Fruit fly (Drosophila melanogaster): ENCODE results near the gene Pex12.

The Pex12 gene

DNA sequence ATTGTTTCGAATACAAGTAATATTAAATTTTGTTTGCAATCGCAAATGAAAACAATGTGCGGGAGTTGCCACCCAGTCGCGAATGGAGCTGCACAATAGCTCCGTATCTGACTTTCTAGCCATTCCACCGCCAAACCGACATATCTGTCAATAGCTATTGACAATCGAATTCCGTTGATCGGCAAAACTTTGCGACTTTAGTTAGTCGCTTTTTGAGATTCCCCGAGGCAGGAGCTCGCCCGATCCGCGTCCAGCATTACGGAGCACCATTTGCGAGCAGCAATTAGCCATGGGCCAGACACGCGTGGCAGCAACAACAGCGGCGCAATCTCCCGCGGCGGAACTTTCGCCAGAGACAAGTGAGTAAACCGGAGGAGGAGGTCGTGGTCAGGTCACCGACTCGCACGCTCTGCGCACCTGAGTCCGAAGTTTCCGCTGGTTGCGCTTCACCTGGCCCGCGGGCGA, 36.9 kb downstream of the Pex12 start, which contains the start of the genes CG4291 and kraken (continued):
- peak; percentile 67 for TF ChIP-seq HLH4C (GFP tag; IDR thresholded peaks at IDR 0.05; ENCODE audit: partially characterized antibody)
- no peak for TF ChIP-seq Dfd (GFP tag; optimal IDR thresholded peaks at IDR 0.05)
- peak; percentile 73 for TF ChIP-seq CG12769 (tag; optimal IDR thresholded peaks at IDR 0.05)
- peak; percentile 63 for TF ChIP-seq CG13296 (GFP tag; optimal IDR thresholded peaks at IDR 0.05)
- peak; percentile 24 for TF ChIP-seq zen (tag; optimal IDR thresholded peaks at IDR 0.05)
- peak; percentile 49 for TF ChIP-seq CG6765 (GFP tag; optimal IDR thresholded peaks at IDR 0.05)
- TF ChIP-seq CG17186 (GFP tag; optimal IDR thresholded peaks at IDR 0.05): peak; percentile 62
- peak; percentile 97 for TF ChIP-seq MBD-R2 (GFP tag; IDR thresholded peaks at IDR 0.05)
- TF ChIP-seq HLHmδ (GFP tag; optimal IDR thresholded peaks at IDR 0.05): peak; percentile 55
- peak; percentile 77 for TF ChIP-seq CG3847 (GFP tag; IDR thresholded peaks at IDR 0.05)
- TF ChIP-seq CG6175 (GFP tag; IDR thresholded peaks at IDR 0.05): peak; percentile 31; the same call in 1 of the 3 replicates
- TF ChIP-seq ken (GFP tag; IDR thresholded peaks at IDR 0.05): peak; percentile 63; the same call in 2 of the 3 replicates
- TF ChIP-seq salm (tag; optimal IDR thresholded peaks at IDR 0.05): peak; percentile 22
- peak; percentile 9 for TF ChIP-seq lbe (GFP tag; optimal IDR thresholded peaks at IDR 0.05)
- TF ChIP-seq seq (GFP tag; IDR thresholded peaks at IDR 0.05): no peak
- TF ChIP-seq CG10959 (GFP tag; IDR thresholded peaks at IDR 0.05): 0 out of 2 replicates have a peak, but pooled peaks have one; percentile 38
- TF ChIP-seq pan (optimal IDR thresholded peaks at IDR 0.05): no peak
- peak in 1 of 2 experiments; percentile 46 for TF ChIP-seq pan (GFP tag; optimal IDR thresholded peaks at IDR 0.05 in 1 of 2, IDR thresholded peaks at IDR 0.05 in 1 of 2)
- TF ChIP-seq CG18262 (tag; optimal IDR thresholded peaks at IDR 0.05): peak; percentile 32
- no peak for TF ChIP-seq btn (GFP tag; optimal IDR thresholded peaks at IDR 0.05)
- TF ChIP-seq Dip3 (GFP tag; optimal IDR thresholded peaks at IDR 0.05): peak; percentile 51
- no peak for TF ChIP-seq CG8478 (optimal IDR thresholded peaks at IDR 0.05)
- TF ChIP-seq CG9797 (GFP tag; optimal IDR thresholded peaks at IDR 0.05): peak; percentile 33
- TF ChIP-seq Gsc (GFP tag; IDR thresholded peaks at IDR 0.05): no peak
- peak; percentile 56 for TF ChIP-seq Xrp1 (GFP tag; IDR thresholded peaks at IDR 0.05)
- peak; percentile 39 for TF ChIP-seq fd3F (GFP tag; optimal IDR thresholded peaks at IDR 0.05)
- no peak for TF ChIP-seq gt (GFP tag; IDR thresholded peaks at IDR 0.05)
- TF ChIP-seq HHEX (GFP tag; optimal IDR thresholded peaks at IDR 0.05): peak; percentile 39
- 0 out of 4 replicates have a peak, but pooled peaks have one; percentile 37 for TF ChIP-seq Dll (GFP tag; IDR thresholded peaks at IDR 0.05; ENCODE audit: partially characterized antibody)
- peak; percentile 0 for TF ChIP-seq en (GFP tag; optimal IDR thresholded peaks at IDR 0.05)
- peak; percentile 50; the same call in 1 of the 3 replicates for TF ChIP-seq so (GFP tag; IDR thresholded peaks at IDR 0.05)
- TF ChIP-seq pfk (GFP tag; optimal IDR thresholded peaks at IDR 0.05): peak; percentile 25
- TF ChIP-seq CG2889 (GFP tag; IDR thresholded peaks at IDR 0.05): no peak
- no peak for TF ChIP-seq knrl (GFP tag; IDR thresholded peaks at IDR 0.05; ENCODE audit: partially characterized antibody)
- no peak for TF ChIP-seq CG12104 (GFP tag; optimal IDR thresholded peaks at IDR 0.05)
- TF ChIP-seq CG11085 (GFP tag; IDR thresholded peaks at IDR 0.05): peak; percentile 31; the same call in 1 of the 2 replicates
- peak; percentile 21 for TF ChIP-seq Max (GFP tag; optimal IDR thresholded peaks at IDR 0.05)
- TF ChIP-seq Dp (GFP tag; optimal IDR thresholded peaks at IDR 0.05): peak; percentile 33
- no peak for TF ChIP-seq Trl (optimal IDR thresholded peaks at IDR 0.05)
- TF ChIP-seq Trl (GFP tag; optimal IDR thresholded peaks at IDR 0.05): peak; percentile 47
- peak; percentile 85 for TF ChIP-seq slbo (GFP tag; IDR thresholded peaks at IDR 0.05)
- TF ChIP-seq ewg (GFP tag; optimal IDR thresholded peaks at IDR 0.05): peak; percentile 31
- TF ChIP-seq CG8290 (GFP tag; optimal IDR thresholded peaks at IDR 0.05): no peak
- TF ChIP-seq CG8290 (tag; optimal IDR thresholded peaks at IDR 0.05): peak in 1 of 2 experiments; percentile 95
- TF ChIP-seq Hmr (GFP tag; optimal IDR thresholded peaks at IDR 0.05): peak; percentile 72
- TF ChIP-seq CG10267 (tag; optimal IDR thresholded peaks at IDR 0.05): peak; percentile 16
- TF ChIP-seq PHDP (tag; optimal IDR thresholded peaks at IDR 0.05): peak; percentile 48
- TF ChIP-seq chn (GFP tag; optimal IDR thresholded peaks at IDR 0.05): peak; percentile 67
- TF ChIP-seq hbn (GFP tag; IDR thresholded peaks at IDR 0.05; ENCODE audit: partially characterized antibody): peak; percentile 12; the same call in 1 of the 2 replicates
- peak; percentile 66 for TF ChIP-seq CG30403 (GFP tag; optimal IDR thresholded peaks at IDR 0.05)
- TF ChIP-seq CG18476 (GFP tag; optimal IDR thresholded peaks at IDR 0.05): no peak
